Fruit fly (Drosophila melanogaster) whole organism, embryonic: ENCODE data around the gene Cp190.

Source experiments
- BtbVII ChIP-seq: fragments of 200-800 bp; sonication (Bioruptor generic); optimal IDR thresholded peaks from 3 replicates; lab custom pipeline; 2017; ENCODE audit warnings: missing biosample characterization, mild to moderate bottlenecking, missing genetic modification characterization
- CG1024 ChIP-seq: fragments of 200-800 bp; sonication (Bioruptor generic); IDR thresholded peaks from 2 replicates; pipeline ENCODE4 v1.3.6; 2022; ENCODE audit warnings: missing biosample characterization, missing genetic modification characterization
- CG10565 ChIP-seq: fragments of 200-800 bp; sonication (Bioruptor generic); optimal IDR thresholded peaks from 3 replicates; lab custom pipeline; 2016; ENCODE audit warnings: missing biosample characterization, mild to moderate bottlenecking, missing genetic modification characterization
- CG10654 ChIP-seq: fragments of 200-800 bp; sonication (Bioruptor generic); optimal IDR thresholded peaks from 2 replicates; lab custom pipeline; 2016; ENCODE audit warnings: missing biosample characterization, missing genetic modification characterization
- CG11456 ChIP-seq: fragments of 200-800 bp; sonication (Bioruptor generic); IDR thresholded peaks from 3 replicates; pipeline ENCODE4 v1.3.6; 2022; ENCODE audit warnings: missing biosample characterization, missing genetic modification characterization
- CG11504 ChIP-seq: fragments of 200-800 bp; sonication (Bioruptor generic); optimal IDR thresholded peaks from 3 replicates; lab custom pipeline; 2019; ENCODE audit warnings: missing biosample characterization, mild to moderate bottlenecking, missing genetic modification characterization, moderate library complexity
- CG12155 ChIP-seq: fragments of 200-800 bp; sonication (Bioruptor generic); optimal IDR thresholded peaks from 3 replicates; lab custom pipeline; 2016; ENCODE audit warnings: missing biosample characterization, missing genetic modification characterization
- CG14441 ChIP-seq: fragments of 200-800 bp; sonication (Bioruptor generic); IDR thresholded peaks from 2 replicates; pipeline ENCODE4 v1.3.6; 2022; ENCODE audit warnings: missing biosample characterization, missing genetic modification characterization
- CG14710 ChIP-seq: fragments of 200-800 bp; sonication (Bioruptor generic); optimal IDR thresholded peaks from 3 replicates; lab custom pipeline; 2019; ENCODE audit warnings: missing biosample characterization, mild to moderate bottlenecking, missing genetic modification characterization, moderate library complexity
- CG1602 ChIP-seq: fragments of 200-800 bp; sonication (Bioruptor generic); optimal IDR thresholded peaks from 3 replicates; lab custom pipeline; 2016; ENCODE audit warnings: missing biosample characterization, missing genetic modification characterization
- CG1647 ChIP-seq: fragments of 200-800 bp; sonication (Bioruptor generic); optimal IDR thresholded peaks from 3 replicates; lab custom pipeline; 2016; ENCODE audit warnings: missing biosample characterization, missing genetic modification characterization
- CG17328 ChIP-seq: fragments of 200-800 bp; sonication (Bioruptor generic); IDR thresholded peaks from 2 replicates; pipeline ENCODE4 v1.3.6; 2022; ENCODE audit warnings: missing biosample characterization, missing genetic modification characterization
- CG18476 ChIP-seq: fragments of 200-800 bp; sonication (Bioruptor generic); optimal IDR thresholded peaks from 2 replicates; lab custom pipeline; 2016; ENCODE audit warnings: missing biosample characterization, mild to moderate bottlenecking, missing genetic modification characterization
- CG2129 ChIP-seq: fragments of 200-800 bp; sonication (Bioruptor generic); IDR thresholded peaks from 2 replicates; pipeline ENCODE4 v1.3.6; 2022; ENCODE audit warnings: missing biosample characterization, missing genetic modification characterization; ENCODE audit not compliant: partially characterized antibody
- CG2875 ChIP-seq: fragments of 200-800 bp; sonication (Bioruptor generic); optimal IDR thresholded peaks from 2 replicates; lab custom pipeline; 2017; ENCODE audit warnings: missing biosample characterization, mild to moderate bottlenecking, missing genetic modification characterization, missing genetic modification reagents
- CG30431 ChIP-seq: fragments of 200-800 bp; sonication (Bioruptor generic); optimal IDR thresholded peaks from 2 replicates; lab custom pipeline; 2017; ENCODE audit warnings: missing biosample characterization, missing genetic modification characterization
- CG32772 ChIP-seq: fragments of 200-800 bp; sonication (Bioruptor generic); IDR thresholded peaks from 2 replicates; pipeline ENCODE4 v1.3.6; 2022; ENCODE audit warnings: missing biosample characterization, missing genetic modification characterization
- CG4730 ChIP-seq: fragments of 200-800 bp; sonication (Bioruptor generic); IDR thresholded peaks from 2 replicates; pipeline ENCODE4 v1.3.6; 2022; ENCODE audit warnings: missing biosample characterization, missing genetic modification characterization
- CG8089 ChIP-seq: fragments of 200-800 bp; sonication (Bioruptor generic); optimal IDR thresholded peaks from 3 replicates; lab custom pipeline; 2016; ENCODE audit warnings: missing biosample characterization, missing genetic modification characterization
- CG8924 ChIP-seq: fragments of 200-800 bp; optimal IDR thresholded peaks from 3 replicates; lab custom pipeline; 2019; ENCODE audit warnings: missing biosample characterization, mild to moderate bottlenecking, missing genetic modification characterization, moderate library complexity
- CkIIα-i1 ChIP-seq: fragments of 200-800 bp; sonication (Bioruptor generic); IDR thresholded peaks from 2 replicates; pipeline ENCODE4 v1.3.6; 2022; ENCODE audit warnings: missing biosample characterization, missing genetic modification characterization
- CrebB ChIP-seq: fragments of 200-800 bp; sonication (Bioruptor generic); optimal IDR thresholded peaks from 3 replicates; lab custom pipeline; 2018; ENCODE audit warnings: missing biosample characterization, mild to moderate bottlenecking, missing genetic modification characterization
- Dll ChIP-seq: fragments of 200-800 bp; sonication (Bioruptor generic); IDR thresholded peaks from 4 replicates; pipeline ENCODE4 v1.3.6; 2022; ENCODE audit warnings: missing biosample characterization, missing genetic modification characterization; ENCODE audit not compliant: partially characterized antibody
- ERR ChIP-seq: fragments of 200-800 bp; sonication (Bioruptor generic); optimal IDR thresholded peaks from 2 replicates; lab custom pipeline; 2016; ENCODE audit warnings: missing biosample characterization, missing genetic modification characterization
- Fer3 ChIP-seq: fragments of 200-800 bp; sonication (Bioruptor generic); optimal IDR thresholded peaks from 2 replicates; lab custom pipeline; 2018; ENCODE audit warnings: missing biosample characterization, mild to moderate bottlenecking, missing genetic modification characterization, moderate library complexity
- HLH54F ChIP-seq: fragments of 200-800 bp; sonication (Bioruptor generic); optimal IDR thresholded peaks from 3 replicates; lab custom pipeline; 2016; ENCODE audit warnings: missing biosample characterization, missing genetic modification characterization
- Hmr ChIP-seq: fragments of 200-800 bp; sonication (Bioruptor generic); optimal IDR thresholded peaks from 3 replicates; lab custom pipeline; 2017; ENCODE audit warnings: mild to moderate bottlenecking, missing biosample characterization, missing genetic modification reagents, missing genetic modification characterization
- Hr3 ChIP-seq: fragments of 200-800 bp; sonication (Bioruptor generic); optimal IDR thresholded peaks from 3 replicates; lab custom pipeline; 2016; ENCODE audit warnings: missing biosample characterization, missing genetic modification characterization
- Max ChIP-seq: fragments of 200-800 bp; sonication (Bioruptor generic); optimal IDR thresholded peaks from 2 replicates; lab custom pipeline; 2016; ENCODE audit warnings: missing biosample characterization, mild to moderate bottlenecking, missing genetic modification characterization
- Meics ChIP-seq: fragments of 200-800 bp; sonication (Bioruptor generic); optimal IDR thresholded peaks from 2 replicates; lab custom pipeline; 2017; ENCODE audit warnings: missing biosample characterization, mild to moderate bottlenecking, missing genetic modification characterization
- Ptx1 ChIP-seq: fragments of 200-800 bp; sonication (Bioruptor generic); IDR thresholded peaks from 2 replicates; pipeline ENCODE4 v1.3.6; 2022; ENCODE audit warnings: missing biosample characterization, missing genetic modification characterization
- Spps ChIP-seq: fragments of 200-800 bp; sonication (Bioruptor generic); optimal IDR thresholded peaks from 2 replicates; lab custom pipeline; 2018; ENCODE audit warnings: missing biosample characterization, mild to moderate bottlenecking, missing genetic modification characterization
- Sry-β ChIP-seq: fragments of 200-800 bp; sonication (Bioruptor generic); optimal IDR thresholded peaks from 2 replicates; lab custom pipeline; 2018; ENCODE audit warnings: missing biosample characterization, mild to moderate bottlenecking, missing genetic modification characterization, moderate library complexity
- bcd ChIP-seq: fragments of 200-800 bp; sonication (Bioruptor generic); optimal IDR thresholded peaks from 2 replicates; lab custom pipeline; 2017; ENCODE audit warnings: missing biosample characterization, mild to moderate bottlenecking, missing genetic modification characterization
- dati ChIP-seq: fragments of 200-800 bp; sonication (Bioruptor generic); IDR thresholded peaks from 2 replicates; pipeline ENCODE4 v1.3.6; 2022; ENCODE audit warnings: missing biosample characterization, missing genetic modification characterization
- eve ChIP-seq, 2 experiments: fragments of >200 bp; optimal IDR thresholded peaks; 2 replicates each; lab custom pipeline; 2017; ENCODE audit warnings: missing biosample characterization in 2 of 2, missing genetic modification characterization in 2 of 2
- gcm2 ChIP-seq: fragments of 200-800 bp; sonication (Bioruptor generic); optimal IDR thresholded peaks from 2 replicates; lab custom pipeline; 2016; ENCODE audit warnings: missing biosample characterization, missing genetic modification characterization
- gfzf ChIP-seq: fragments of 200-800 bp; sonication (Bioruptor generic); optimal IDR thresholded peaks from 2 replicates; lab custom pipeline; 2016; ENCODE audit warnings: missing biosample characterization, mild to moderate bottlenecking, missing genetic modification characterization, moderate library complexity
- ham ChIP-seq: fragments of 200-800 bp; sonication (Bioruptor generic); IDR thresholded peaks from 2 replicates; pipeline ENCODE4 v1.3.6; 2022; ENCODE audit warnings: missing biosample characterization, missing genetic modification characterization
- hb ChIP-seq: fragments of 200-800 bp; sonication (Bioruptor generic); IDR thresholded peaks from 3 replicates; pipeline ENCODE4 v1.3.6; 2022; ENCODE audit warnings: missing biosample characterization, missing genetic modification characterization; ENCODE audit not compliant: partially characterized antibody
- lab ChIP-seq: fragments of 200-800 bp; sonication (Bioruptor generic); optimal IDR thresholded peaks from 3 replicates; lab custom pipeline; 2017; ENCODE audit warnings: missing biosample characterization, missing genetic modification characterization, mild to moderate bottlenecking, moderate library complexity, missing genetic modification reagents
- oc ChIP-seq: fragments of 200-800 bp; sonication (Bioruptor generic); optimal IDR thresholded peaks from 2 replicates; lab custom pipeline; 2018; ENCODE audit warnings: missing biosample characterization, mild to moderate bottlenecking, missing genetic modification characterization, moderate library complexity
- row ChIP-seq: fragments of 200-800 bp; sonication (Bioruptor generic); IDR thresholded peaks from 3 replicates; pipeline ENCODE4 v1.3.6; 2022; ENCODE audit warnings: missing biosample characterization, missing genetic modification characterization
- salm ChIP-seq: fragments of 200-800 bp; sonication (Bioruptor generic); optimal IDR thresholded peaks from 2 replicates; lab custom pipeline; 2018; ENCODE audit warnings: missing biosample characterization, mild to moderate bottlenecking, missing genetic modification characterization
- sd ChIP-seq: fragments of 200-800 bp; sonication (Bioruptor generic); optimal IDR thresholded peaks from 3 replicates; lab custom pipeline; 2018; ENCODE audit warnings: missing biosample characterization, mild to moderate bottlenecking, missing genetic modification characterization, moderate library complexity
- slbo ChIP-seq: fragments of 200-800 bp; sonication (Bioruptor generic); IDR thresholded peaks from 2 replicates; pipeline ENCODE4 v1.3.6; 2022; ENCODE audit warnings: missing biosample characterization, missing genetic modification characterization
- slou ChIP-seq: fragments of 200-800 bp; sonication (Bioruptor generic); optimal IDR thresholded peaks from 3 replicates; lab custom pipeline; 2016; ENCODE audit warnings: missing biosample characterization, missing genetic modification characterization
- slp2 ChIP-seq: fragments of 200-800 bp; sonication (Bioruptor generic); optimal IDR thresholded peaks from 2 replicates; lab custom pipeline; 2016; ENCODE audit warnings: missing biosample characterization, missing genetic modification characterization
- usp ChIP-seq: fragments of >200 bp; optimal IDR thresholded peaks from 2 replicates; lab custom pipeline; 2017; ENCODE audit warnings: missing biosample characterization, missing genetic modification characterization

Cp190 gene

dm6 chr3R:15319912-15320746 lies 45.1 kb upstream of the Cp190 start, which contains the start of the genes CG6276 and CG44040 (continued):
- TF ChIP-seq gcm2 (GFP tag; lab: Kevin White, UChicago) = no peak
- peak; percentile 48 for TF ChIP-seq bcd
- TF ChIP-seq Fer3 (tag; lab: Kevin White, UChicago) = peak; percentile 61
- TF ChIP-seq Sry-β (GFP tag; lab: Kevin White, UChicago) = no peak
- no peak for TF ChIP-seq CG1024 (GFP tag; lab: Robert Waterston, UW)
- peak; percentile 40; the same call in 1 of the 2 replicates for TF ChIP-seq Ptx1 (GFP tag; lab: Robert Waterston, UW)
- TF ChIP-seq ERR (GFP tag; lab: Kevin White, UChicago) = no peak
- peak; percentile 59 for TF ChIP-seq slbo
- peak; percentile 41 for TF ChIP-seq CG8924 (tag; lab: Kevin White, UChicago)
- TF ChIP-seq Hmr = peak; percentile 64
- peak; percentile 5 for TF ChIP-seq CG30431 (GFP tag; lab: Kevin White, UChicago)
- peak; percentile 11 for TF ChIP-seq Max
- peak; percentile 73 for TF ChIP-seq row
- TF ChIP-seq CG1647 = no peak
- no peak for TF ChIP-seq CG2129 (GFP tag; lab: Robert Waterston, UW)
- TF ChIP-seq CG11456 (GFP tag; lab: Robert Waterston, UW) = no peak
- TF ChIP-seq Dll (GFP tag; lab: Robert Waterston, UW) = no peak
- peak; percentile 5 for TF ChIP-seq CG12155 (GFP tag; lab: Kevin White, UChicago)
- TF ChIP-seq gfzf (GFP tag; lab: Kevin White, UChicago) = no peak
- TF ChIP-seq salm (tag; lab: Kevin White, UChicago) = no peak
- no peak for TF ChIP-seq hb
- TF ChIP-seq HLH54F = peak; percentile 21
- TF ChIP-seq eve (GFP tag; optimal IDR thresholded peaks at IDR 0.05; lab: Kevin White, UChicago) = no peak
- no peak for TF ChIP-seq CG10565 (GFP tag; lab: Kevin White, UChicago)
- TF ChIP-seq CG11504 = peak; percentile 64
- no peak for TF ChIP-seq CG1602
- TF ChIP-seq CG17328 = peak; percentile 24
- TF ChIP-seq slp2 = no peak
- peak; percentile 6 for TF ChIP-seq CG8089 (GFP tag; lab: Kevin White, UChicago)
- TF ChIP-seq CkIIα-i1 (GFP tag; lab: Robert Waterston, UW) = no peak
- TF ChIP-seq Spps (tag; lab: Kevin White, UChicago) = no peak
- no peak for TF ChIP-seq slou (GFP tag; lab: Kevin White, UChicago)
- peak; percentile 14 for TF ChIP-seq sd (tag; lab: Kevin White, UChicago)
- TF ChIP-seq CrebB (tag; lab: Kevin White, UChicago) = no peak
- peak; percentile 65 for TF ChIP-seq BtbVII (GFP tag; lab: Kevin White, UChicago)
- peak; percentile 76 for TF ChIP-seq lab (GFP tag; lab: Kevin White, UChicago)
- TF ChIP-seq CG10654 = peak; percentile 23
- TF ChIP-seq dati (GFP tag; lab: Robert Waterston, UW) = 0 out of 2 replicates have a peak, but pooled peaks have one; percentile 15
- TF ChIP-seq usp (GFP tag; lab: Kevin White, UChicago) = no peak
- TF ChIP-seq Hr3 (GFP tag; lab: Kevin White, UChicago) = peak; percentile 36
- TF ChIP-seq Meics (GFP tag; lab: Kevin White, UChicago) = peak; percentile 72
- TF ChIP-seq CG32772 = peak; percentile 24; the same call in 1 of the 2 replicates
- peak; percentile 5 for TF ChIP-seq oc (tag; lab: Kevin White, UChicago)
- TF ChIP-seq ham (GFP tag; lab: Robert Waterston, UW) = no peak
- TF ChIP-seq CG18476 (GFP tag; lab: Kevin White, UChicago) = no peak
- peak; percentile 14 for TF ChIP-seq CG2875 (GFP tag; lab: Kevin White, UChicago)
- no peak for TF ChIP-seq CG4730 (GFP tag; lab: Robert Waterston, UW)
- TF ChIP-seq CG14441 = peak; percentile 59
- peak; percentile 32 for TF ChIP-seq CG14710
